Worm (Caenorhabditis elegans) whole organism, late embryonic: ENCODE data around the gene W08F4.13.

Source experiments
- ceh-6 ChIP-seq: fragments of 200-800 bp; sonication (Bioruptor generic); optimal IDR thresholded peaks from 2 replicates; lab custom pipeline; 2018; ENCODE audit warnings: mild to moderate bottlenecking, missing genetic modification characterization, missing compliant biosample characterization
- tbx-2 ChIP-seq: sonication (generic microtip); optimal IDR thresholded peaks from 2 replicates; lab custom pipeline; 2016; ENCODE audit warnings: missing genetic modification characterization, missing compliant biosample characterization

DNA sequence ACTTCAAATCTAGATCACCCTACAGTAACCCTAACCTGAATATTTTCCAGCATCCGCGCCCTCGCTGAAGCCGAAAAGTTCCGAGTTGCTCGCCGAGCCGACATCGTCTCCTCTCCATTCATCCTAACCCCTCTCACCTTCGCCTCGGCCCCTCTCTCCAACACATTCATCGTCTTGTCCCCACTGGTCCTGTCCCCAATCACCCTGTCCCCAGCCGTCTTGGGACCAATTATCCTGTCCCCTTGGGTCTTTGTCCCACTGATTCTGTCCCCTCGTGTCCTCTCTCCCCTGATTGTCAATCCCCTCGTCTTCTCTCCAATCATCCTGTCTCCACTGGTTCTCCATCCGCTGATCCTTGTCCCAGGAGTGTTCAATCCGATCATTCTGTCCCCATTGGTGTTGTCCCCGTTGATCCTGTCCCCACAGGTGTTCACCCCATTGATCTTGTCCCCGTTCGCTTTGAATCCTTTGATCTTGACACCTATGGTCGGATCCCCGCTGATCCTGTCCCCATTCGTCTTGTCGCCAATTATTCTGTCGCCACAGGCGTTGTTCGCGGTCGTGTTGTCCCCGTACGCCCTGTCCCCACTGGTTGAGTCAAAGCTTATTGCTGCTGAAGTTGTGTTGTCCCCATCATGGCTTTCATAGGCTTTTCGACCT lies 33.2 kb upstream of the W08F4.13 start, which contains the start of gene lips-7:
- TF ChIP-seq tbx-2 (tag; lab: Kevin White, UChicago) (no peak), ceh-6 (no peak)
